Fruit fly (Drosophila melanogaster): ENCODE measurements around the gene Atac3.

Gene Atac3

dm6 chr3L:327833-328232 is at the start of gene Atac3, which contains the start of gene Ptpmeg:
Gene Atac3 (minus strand): TSS chr3L:327992.
Gene Ptpmeg (plus strand): TSS chr3L:328097.
- TF ChIP-seq CG10321 (GFP tag; IDR thresholded peaks at IDR 0.05) (no peak), Oaz (GFP tag; IDR thresholded peaks at IDR 0.05) (no peak), Camta (GFP tag; optimal IDR thresholded peaks at IDR 0.05) (no peak), CG30403 (GFP tag; optimal IDR thresholded peaks at IDR 0.05) (no peak), Dek (tag; optimal IDR thresholded peaks at IDR 0.05) (no peak), bsh (GFP tag; optimal IDR thresholded peaks at IDR 0.05) (no peak), slbo (GFP tag; IDR thresholded peaks at IDR 0.05) (no peak), Optix (GFP tag; IDR thresholded peaks at IDR 0.05) (no peak), dysf (GFP tag; IDR thresholded peaks at IDR 0.05) (no peak), CG7987 (GFP tag; optimal IDR thresholded peaks at IDR 0.05) (no peak), Myb (GFP tag; optimal IDR thresholded peaks at IDR 0.05) (peak; percentile 50), CG7839 (tag; optimal IDR thresholded peaks at IDR 0.05) (no peak), CG1529 (GFP tag; optimal IDR thresholded peaks at IDR 0.05) (no peak), Bteb2 (GFP tag; optimal IDR thresholded peaks at IDR 0.05) (no peak), knrl (GFP tag; IDR thresholded peaks at IDR 0.05; ENCODE audit: partially characterized antibody) (peak; percentile 42; the same call in 1 of the 3 replicates), cwo (GFP tag; optimal IDR thresholded peaks at IDR 0.05) (no peak), CTCF (GFP tag; optimal IDR thresholded peaks at IDR 0.05) (no peak), Bdp1 (GFP tag; optimal IDR thresholded peaks at IDR 0.05) (no peak), Meics (GFP tag; optimal IDR thresholded peaks at IDR 0.05) (no peak), Max (GFP tag; optimal IDR thresholded peaks at IDR 0.05) (no peak), vfl (GFP tag; optimal IDR thresholded peaks at IDR 0.05) (no peak), dpn (GFP tag; optimal IDR thresholded peaks at IDR 0.05) (no peak), CG15479 (GFP tag; optimal IDR thresholded peaks at IDR 0.05) (no peak), Mes4 (GFP tag; optimal IDR thresholded peaks at IDR 0.05) (no peak), lola (GFP tag; optimal IDR thresholded peaks at IDR 0.05) (peak in 1 of 3 experiments; percentile 6), H15 (GFP tag; IDR thresholded peaks at IDR 0.05) (no peak), jumu (GFP tag; optimal IDR thresholded peaks at IDR 0.05) (no peak), CG30431 (GFP tag; optimal IDR thresholded peaks at IDR 0.05) (no peak), CG12104 (GFP tag; optimal IDR thresholded peaks at IDR 0.05) (no peak), CG1603 (tag; optimal IDR thresholded peaks at IDR 0.05) (no peak), Elba2 (GFP tag; optimal IDR thresholded peaks at IDR 0.05) (no peak), Xbp1 (GFP tag; optimal IDR thresholded peaks at IDR 0.05) (no peak), Taf1 (GFP tag; IDR thresholded peaks at IDR 0.05) (no peak), ham (GFP tag; IDR thresholded peaks at IDR 0.05) (no peak), CG9797 (GFP tag; optimal IDR thresholded peaks at IDR 0.05) (peak; percentile 79), CG14965 (GFP tag; optimal IDR thresholded peaks at IDR 0.05; ENCODE audit: borderline replicate concordance) (no peak), D19B (GFP tag; optimal IDR thresholded peaks at IDR 0.05) (no peak), sug (tag; optimal IDR thresholded peaks at IDR 0.05) (peak; percentile 0), ara (GFP tag; IDR thresholded peaks at IDR 0.05) (no peak), z (GFP tag; IDR thresholded peaks at IDR 0.05) (no peak), CG4404 (GFP tag; IDR thresholded peaks at IDR 0.05) (no peak), row (GFP tag; IDR thresholded peaks at IDR 0.05) (no peak), ash1 (GFP tag; optimal IDR thresholded peaks at IDR 0.05) (no peak), CG12769 (tag; optimal IDR thresholded peaks at IDR 0.05) (no peak), CG34376 (GFP tag; optimal IDR thresholded peaks at IDR 0.05) (peak; percentile 3), Poxn (GFP tag; IDR thresholded peaks at IDR 0.05) (no peak), pan (optimal IDR thresholded peaks at IDR 0.05) (no peak), pan (GFP tag; optimal IDR thresholded peaks at IDR 0.05 in 1 of 2, IDR thresholded peaks at IDR 0.05 in 1 of 2) (no peak), amos (GFP tag; IDR thresholded peaks at IDR 0.05; ENCODE audit: partially characterized antibody) (peak; percentile 60), CG9932 (GFP tag; IDR thresholded peaks at IDR 0.05) (no peak), E2f2 (GFP tag; IDR thresholded peaks at IDR 0.05) (peak; percentile 74), Dad (GFP tag; optimal IDR thresholded peaks at IDR 0.05) (no peak), Hmx (GFP tag; optimal IDR thresholded peaks at IDR 0.05) (no peak), h (optimal IDR thresholded peaks at IDR 0.05) (no peak)
